Worm (Caenorhabditis elegans) whole organism, L3 larva: Measurements from ENCODE around the gene Y71H2AM.12.
"Not testable (repeated sequence)": the region's sequence is repeated elsewhere in the genome, so short reads cannot be mapped to it uniquely, and the experiment has no call there.

Experiments
- R02D3.7 ChIP-seq: fragments of 150-350 bp; optimal IDR thresholded peaks from 2 replicates; lab custom pipeline; 2014; ENCODE audit warnings: missing biosample characterization, missing genetic modification characterization
- ZK546.5 ChIP-seq: sonication (generic microtip); optimal IDR thresholded peaks from 2 replicates; lab custom pipeline; 2017; ENCODE audit warnings: missing biosample characterization, missing genetic modification characterization
- aly-2 ChIP-seq: fragments of 150-350 bp; optimal IDR thresholded peaks from 2 replicates; lab custom pipeline; 2014; ENCODE audit warnings: missing biosample characterization, missing genetic modification characterization
- ama-1 ChIP-seq: fragments of 150-350 bp; optimal IDR thresholded peaks from 2 replicates; lab custom pipeline; 2018
- ceh-28 ChIP-seq: fragments of 150-350 bp; optimal IDR thresholded peaks from 2 replicates; lab custom pipeline; 2014; ENCODE audit warnings: missing biosample characterization, missing genetic modification reagents, missing genetic modification characterization
- ceh-82 ChIP-seq: fragments of 150-350 bp; optimal IDR thresholded peaks from 2 replicates; lab custom pipeline; 2014; ENCODE audit warnings: missing biosample characterization, missing genetic modification characterization
- ceh-9 ChIP-seq: sonication (generic microtip); optimal IDR thresholded peaks from 2 replicates; lab custom pipeline; 2018; ENCODE audit warnings: missing biosample characterization, missing genetic modification characterization
- daf-12 ChIP-seq: fragments of 150-350 bp; optimal IDR thresholded peaks from 2 replicates; lab custom pipeline; 2014; ENCODE audit warnings: missing biosample characterization, missing genetic modification reagents, missing genetic modification characterization
- elt-1 ChIP-seq: fragments of 150-350 bp; optimal IDR thresholded peaks from 2 replicates; lab custom pipeline; 2014; ENCODE audit warnings: missing biosample characterization, missing genetic modification characterization
- elt-2 ChIP-seq: sonication (generic microtip); optimal IDR thresholded peaks from 2 replicates; lab custom pipeline; 2016; ENCODE audit warnings: missing genetic modification reagents, mild to moderate bottlenecking, missing genetic modification characterization, missing compliant biosample characterization
- fkh-10 ChIP-seq: sonication (generic microtip); optimal IDR thresholded peaks from 2 replicates; lab custom pipeline; 2017; ENCODE audit warnings: missing biosample characterization, missing genetic modification reagents, missing genetic modification characterization
- fkh-2 ChIP-seq: fragments of 150-350 bp; optimal IDR thresholded peaks from 2 replicates; lab custom pipeline; 2014; ENCODE audit warnings: missing biosample characterization, missing genetic modification reagents, missing genetic modification characterization
- fos-1 ChIP-seq: fragments of 150-350 bp; optimal IDR thresholded peaks from 2 replicates; lab custom pipeline; 2014; ENCODE audit warnings: missing biosample characterization, missing genetic modification characterization
- hmg-11 ChIP-seq: sonication (generic microtip); optimal IDR thresholded peaks from 2 replicates; lab custom pipeline; 2016; ENCODE audit warnings: missing genetic modification characterization, missing compliant biosample characterization
- lin-15B ChIP-seq: fragments of 150-350 bp; optimal IDR thresholded peaks from 2 replicates; lab custom pipeline; 2014; ENCODE audit warnings: missing biosample characterization, missing genetic modification characterization
- lin-39 ChIP-seq: fragments of 150-350 bp; optimal IDR thresholded peaks from 2 replicates; lab custom pipeline; 2018; ENCODE audit warnings: missing biosample characterization, missing genetic modification reagents, missing genetic modification characterization
- mdl-1 ChIP-seq: fragments of 150-350 bp; optimal IDR thresholded peaks from 2 replicates; lab custom pipeline; 2014; ENCODE audit warnings: missing biosample characterization, missing genetic modification characterization
- nfya-1 ChIP-seq: sonication (generic microtip); optimal IDR thresholded peaks from 2 replicates; lab custom pipeline; 2017; ENCODE audit warnings: missing genetic modification characterization, mild to moderate bottlenecking, missing compliant biosample characterization, antibody characterized with exemption, moderate library complexity; ENCODE audit not compliant: insufficient read depth
- nhr-23 ChIP-seq: fragments of 150-350 bp; optimal IDR thresholded peaks from 2 replicates; lab custom pipeline; 2014; ENCODE audit warnings: missing biosample characterization, missing genetic modification reagents, missing genetic modification characterization
- nhr-237 ChIP-seq: fragments of 150-350 bp; optimal IDR thresholded peaks from 2 replicates; lab custom pipeline; 2014; ENCODE audit warnings: missing biosample characterization, missing genetic modification characterization
- nhr-25 ChIP-seq: sonication (generic microtip); optimal IDR thresholded peaks from 2 replicates; lab custom pipeline; 2017; ENCODE audit warnings: missing biosample characterization, missing genetic modification characterization
- nhr-28 ChIP-seq: fragments of 150-350 bp; optimal IDR thresholded peaks from 2 replicates; lab custom pipeline; 2014; ENCODE audit warnings: missing biosample characterization, missing genetic modification characterization
- nhr-43 ChIP-seq: sonication (generic microtip); optimal IDR thresholded peaks from 2 replicates; lab custom pipeline; 2016; ENCODE audit warnings: mild to moderate bottlenecking, missing genetic modification characterization, missing compliant biosample characterization; ENCODE audit not compliant: poor library complexity, severe bottlenecking
- nhr-67 ChIP-seq: fragments of 150-350 bp; optimal IDR thresholded peaks from 2 replicates; lab custom pipeline; 2014; ENCODE audit warnings: missing biosample characterization, missing genetic modification characterization
- nhr-77 ChIP-seq: fragments of 150-350 bp; optimal IDR thresholded peaks from 2 replicates; lab custom pipeline; 2014; ENCODE audit warnings: missing biosample characterization, missing genetic modification characterization
- pha-4 ChIP-seq: fragments of 150-350 bp; optimal IDR thresholded peaks from 2 replicates; lab custom pipeline; 2014; ENCODE audit warnings: missing biosample characterization, missing genetic modification reagents, missing genetic modification characterization
- pqm-1 ChIP-seq: fragments of 150-350 bp; optimal IDR thresholded peaks from 2 replicates; lab custom pipeline; 2017; ENCODE audit warnings: missing biosample characterization, missing genetic modification characterization, inconsistent platforms
- skn-1 ChIP-seq: fragments of 150-350 bp; optimal IDR thresholded peaks from 2 replicates; lab custom pipeline; 2014; ENCODE audit warnings: missing biosample characterization, missing genetic modification characterization
- snpc-4 ChIP-seq: fragments of 150-350 bp; optimal IDR thresholded peaks from 2 replicates; lab custom pipeline; 2014; ENCODE audit warnings: missing biosample characterization, missing genetic modification characterization
- unc-39 ChIP-seq: sonication (generic microtip); optimal IDR thresholded peaks from 4 replicates; lab custom pipeline; 2017; ENCODE audit warnings: missing biosample characterization, missing genetic modification characterization
- unc-62 ChIP-seq: fragments of 150-350 bp; sonication (generic microtip); optimal IDR thresholded peaks from 4 replicates; lab custom pipeline; 2014; ENCODE audit warnings: missing biosample characterization, missing genetic modification reagents, missing genetic modification characterization
- ztf-4 ChIP-seq: fragments of 150-350 bp; optimal IDR thresholded peaks from 2 replicates; lab custom pipeline; 2014; ENCODE audit warnings: missing biosample characterization, missing genetic modification characterization

Y71H2AM.12 gene

ce11 chrIII:2710211-2710610 is 23.7 kb downstream of the Y71H2AM.12 start:
- TF ChIP-seq nhr-67 (tag; lab: Kevin White, UChicago) (no peak), ceh-9 (tag; lab: Kevin White, UChicago) (no peak), fkh-2 (tag; lab: Kevin White, UChicago) (no peak), nhr-28 (tag; lab: Kevin White, UChicago) (no peak), nhr-43 (tag; lab: Kevin White, UChicago) (no peak)

- TF ChIP-seq fos-1 (tag; lab: Kevin White, UChicago) = no peak
- TF ChIP-seq lin-15B (tag; lab: Kevin White, UChicago) = no peak
- TF ChIP-seq nhr-23 = no peak
- no peak for TF ChIP-seq pqm-1 (tag; lab: Kevin White, UChicago)
- TF ChIP-seq ceh-82 (tag; lab: Kevin White, UChicago) = no peak
- no peak for TF ChIP-seq unc-62 (GFP tag; lab: Kevin White, UChicago)
- TF ChIP-seq nhr-25 (tag; lab: Kevin White, UChicago) = no peak
- no peak for TF ChIP-seq nhr-77 (tag; lab: Kevin White, UChicago)
- no peak for TF ChIP-seq fkh-10 (GFP tag; lab: Kevin White, UChicago)
- no peak for TF ChIP-seq ceh-28 (tag; lab: Kevin White, UChicago)
- no peak for TF ChIP-seq daf-12 (tag; lab: Kevin White, UChicago)
- no peak for TF ChIP-seq R02D3.7 (tag; lab: Kevin White, UChicago)
- TF ChIP-seq fkh-2 (tag; lab: Kevin White, UChicago) = no peak
- no peak for TF ChIP-seq nhr-237
- TF ChIP-seq lin-39 = no peak
Observed at ce11 chrIII:2700637-2701036, 33.3 kb downstream of the Y71H2AM.12 start, which contains the start of gene set-27. set-27 (plus strand) TSS chrIII:2700937.

- TF ChIP-seq snpc-4 (tag; lab: Kevin White, UChicago); fkh-10 (GFP tag; lab: Kevin White, UChicago); elt-2 (tag; lab: Kevin White, UChicago): not testable (repeated sequence)
Observed at ce11 chrIII:2699363-2699762, 34.5 kb downstream of the Y71H2AM.12 start, which contains the start of gene cox-6B. cox-6B (plus strand) TSS chrIII:2699663.

ce11 chrIII:2698740-2699139 is 35.2 kb downstream of the Y71H2AM.12 start, which contains the start of gene slc-30A9:
slc-30A9 (minus strand) TSS chrIII:2698817.
- TF ChIP-seq nfya-1 (tag; lab: Kevin White, UChicago) = peak; percentile 43
- no peak for TF ChIP-seq hmg-11 (tag; lab: Kevin White, UChicago)
- TF ChIP-seq lin-15B (tag; lab: Kevin White, UChicago) = peak; percentile 70
- no peak for TF ChIP-seq ZK546.5
- TF ChIP-seq ceh-28 (tag; lab: Kevin White, UChicago) = no peak
- TF ChIP-seq fkh-2 (tag; lab: Kevin White, UChicago) = no peak
- no peak for TF ChIP-seq mdl-1 (tag; lab: Kevin White, UChicago)
- peak; percentile 85 for TF ChIP-seq pha-4 (tag; lab: Kevin White, UChicago)
- no peak for TF ChIP-seq nhr-25 (tag; lab: Kevin White, UChicago)
- TF ChIP-seq skn-1 = no peak
- TF ChIP-seq nhr-237 = no peak

ce11 chrIII:2687412-2687811 is 46.5 kb downstream of the Y71H2AM.12 start:
- TF ChIP-seq elt-2 (tag; lab: Kevin White, UChicago) (peak; percentile 87), daf-12 (tag; lab: Kevin White, UChicago) (no peak), ztf-4 (tag; lab: Kevin White, UChicago) (no peak), pqm-1 (tag; lab: Kevin White, UChicago) (peak; percentile 55), pha-4 (tag; lab: Kevin White, UChicago) (peak; percentile 17), R02D3.7 (tag; lab: Kevin White, UChicago) (no peak), unc-39 (no peak)

ce11 chrIII:2686663-2687062 is 47.2 kb downstream of the Y71H2AM.12 start:
- TF ChIP-seq ceh-82 (tag; lab: Kevin White, UChicago) (no peak), fkh-10 (GFP tag; lab: Kevin White, UChicago) (peak; percentile 81)

ce11 chrIII:2686064-2686463 is 47.8 kb downstream of the Y71H2AM.12 start, which contains the start of the genes Y71H2AL.2, Y71H2AL.4 and pbo-1:
Y71H2AL.2 (plus strand) TSS chrIII:2686364.
Y71H2AL.4 (plus strand) TSS chrIII:2686408.
pbo-1 (minus strand) TSS chrIII:2686463.
- TF ChIP-seq ZK546.5 = no peak
- TF ChIP-seq aly-2 (tag; lab: Kevin White, UChicago) = no peak
- no peak for TF ChIP-seq ama-1 (lab: Kevin White, UChicago)
- no peak for TF ChIP-seq nhr-77 (tag; lab: Kevin White, UChicago)
- TF ChIP-seq fos-1 (tag; lab: Kevin White, UChicago) = no peak
- no peak for TF ChIP-seq pha-4 (tag; lab: Kevin White, UChicago)
- TF ChIP-seq elt-2 (tag; lab: Kevin White, UChicago) = no peak
- no peak for TF ChIP-seq elt-1 (tag; lab: Kevin White, UChicago)
- TF ChIP-seq lin-15B (tag; lab: Kevin White, UChicago) = no peak
- TF ChIP-seq, all 47 proteins: peak for 0
